Worm (Caenorhabditis elegans) whole organism, L2 larva: ENCODE results near the gene bus-8B.

Experiments used
- alr-1 ChIP-seq: fragments of 150-350 bp; optimal IDR thresholded peaks from 2 replicates; lab custom pipeline; 2014; ENCODE audit warnings: missing biosample characterization, missing genetic modification characterization
- ama-1 ChIP-seq: fragments of 150-350 bp; optimal IDR thresholded peaks from 2 replicates; lab custom pipeline; 2018; ENCODE audit warnings: inconsistent platforms
- nhr-6 ChIP-seq: fragments of 150-350 bp; optimal IDR thresholded peaks from 2 replicates; lab custom pipeline; 2014; ENCODE audit warnings: missing biosample characterization, missing genetic modification characterization
- nhr-77 ChIP-seq: fragments of 150-350 bp; optimal IDR thresholded peaks from 2 replicates; lab custom pipeline; 2014; ENCODE audit warnings: missing biosample characterization, missing genetic modification characterization
- sma-3 ChIP-seq: sonication (generic microtip); optimal IDR thresholded peaks from 2 replicates; lab custom pipeline; 2016; ENCODE audit warnings: missing genetic modification reagents, missing genetic modification characterization, missing compliant biosample characterization

- TF ChIP-seq nhr-6 (tag; lab: Kevin White, UChicago): no peak
- TF ChIP-seq ama-1: no peak
- TF ChIP-seq alr-1: no peak
- TF ChIP-seq nhr-77 (tag; lab: Kevin White, UChicago): no peak
- peak; percentile 48 for TF ChIP-seq sma-3
These were observed 42.2 kb upstream of the bus-8B start, which contains the start of gene C25F6.6 for ce11 chrX:5450773-5451447.
